Fruit fly (Drosophila melanogaster) whole organism, pupa: ENCODE results near the gene Cap-D2.
A peak's percentile ranks its signal among the peaks of the same experiment; 100 is the strongest.

Experiments used
- CG10348 ChIP-seq: fragments of 200-800 bp; sonication (Bioruptor generic); IDR thresholded peaks from 2 replicates; pipeline ENCODE4 v1.3.6; 2022; ENCODE audit warnings: missing biosample characterization, missing genetic modification characterization
- CG12605 ChIP-seq: fragments of 200-800 bp; sonication (Bioruptor generic); IDR thresholded peaks from 2 replicates; pipeline ENCODE4 v1.3.6; 2022; ENCODE audit warnings: missing biosample characterization, missing genetic modification characterization
- CG13204 ChIP-seq: fragments of 200-800 bp; sonication (Bioruptor generic); optimal IDR thresholded peaks from 2 replicates; lab custom pipeline; 2018; ENCODE audit warnings: missing biosample characterization, mild to moderate bottlenecking, missing genetic modification characterization, moderate library complexity
- CG14655 ChIP-seq: fragments of 200-800 bp; sonication (Bioruptor generic); optimal IDR thresholded peaks from 3 replicates; lab custom pipeline; 2017; ENCODE audit warnings: mild to moderate bottlenecking, missing biosample characterization, missing genetic modification reagents, missing genetic modification characterization
- CG15710 ChIP-seq: fragments of 200-800 bp; sonication (Bioruptor generic); optimal IDR thresholded peaks from 2 replicates; lab custom pipeline; 2018; ENCODE audit warnings: missing biosample characterization, mild to moderate bottlenecking, missing genetic modification characterization, moderate library complexity
- CG17806 ChIP-seq: fragments of 200-800 bp; sonication (Bioruptor generic); optimal IDR thresholded peaks from 2 replicates; lab custom pipeline; 2018; ENCODE audit warnings: missing biosample characterization, mild to moderate bottlenecking, missing genetic modification characterization, moderate library complexity
- CG32121 ChIP-seq: fragments of 200-800 bp; sonication (Bioruptor generic); IDR thresholded peaks from 2 replicates; pipeline ENCODE4 v1.3.6; 2022; ENCODE audit warnings: missing biosample characterization, missing genetic modification characterization
- CG34367 ChIP-seq: fragments of 200-800 bp; sonication (Bioruptor generic); optimal IDR thresholded peaks from 2 replicates; lab custom pipeline; 2018; ENCODE audit warnings: missing biosample characterization, mild to moderate bottlenecking, missing genetic modification characterization
- CG4496 ChIP-seq: fragments of 200-800 bp; sonication (Bioruptor generic); IDR thresholded peaks from 3 replicates; pipeline ENCODE4 v1.3.6; 2022; ENCODE audit warnings: missing biosample characterization, missing genetic modification characterization
- CG8159 ChIP-seq: fragments of 200-800 bp; sonication (Bioruptor generic); optimal IDR thresholded peaks from 3 replicates; lab custom pipeline; 2018; ENCODE audit warnings: missing biosample characterization, mild to moderate bottlenecking, missing genetic modification characterization, moderate library complexity
- CG8301 ChIP-seq: fragments of 200-800 bp; sonication (Bioruptor generic); optimal IDR thresholded peaks from 2 replicates; lab custom pipeline; 2018; ENCODE audit warnings: missing biosample characterization, mild to moderate bottlenecking, missing genetic modification characterization
- CG9948 ChIP-seq: fragments of 200-800 bp; sonication (Bioruptor generic); optimal IDR thresholded peaks from 2 replicates; lab custom pipeline; 2018; ENCODE audit warnings: missing biosample characterization, mild to moderate bottlenecking, missing genetic modification characterization, moderate library complexity
- D1 ChIP-seq: fragments of 200-800 bp; sonication (Bioruptor generic); optimal IDR thresholded peaks from 2 replicates; lab custom pipeline; 2018; ENCODE audit warnings: missing biosample characterization, mild to moderate bottlenecking, missing genetic modification characterization, moderate library complexity
- EcR ChIP-seq: fragments of 200-800 bp; sonication (Bioruptor generic); optimal IDR thresholded peaks from 3 replicates; lab custom pipeline; 2019; ENCODE audit warnings: missing biosample characterization, missing genetic modification characterization, mild to moderate bottlenecking, moderate library complexity, missing genetic modification reagents
- Ets98B ChIP-seq: fragments of 200-800 bp; sonication (Bioruptor generic); IDR thresholded peaks from 2 replicates; pipeline ENCODE4 v1.3.6; 2022; ENCODE audit warnings: missing biosample characterization, missing genetic modification characterization
- Pif1A ChIP-seq: fragments of 200-800 bp; sonication (Bioruptor generic); optimal IDR thresholded peaks from 3 replicates; lab custom pipeline; 2016; ENCODE audit warnings: missing biosample characterization, missing genetic modification characterization
- Pif1B ChIP-seq: fragments of 200-800 bp; sonication (Bioruptor generic); optimal IDR thresholded peaks from 3 replicates; lab custom pipeline; 2016; ENCODE audit warnings: missing biosample characterization, missing genetic modification characterization
- Snoo ChIP-seq: fragments of 200-800 bp; sonication (Bioruptor generic); optimal IDR thresholded peaks from 3 replicates; lab custom pipeline; 2017; ENCODE audit warnings: missing biosample characterization, mild to moderate bottlenecking, missing genetic modification characterization, inconsistent platforms
- fd96Ca ChIP-seq: fragments of 200-800 bp; sonication (Bioruptor generic); IDR thresholded peaks from 3 replicates; pipeline ENCODE4 v1.3.6; 2022; ENCODE audit warnings: missing biosample characterization, missing genetic modification characterization
- gl ChIP-seq: fragments of 200-800 bp; sonication (Bioruptor generic); optimal IDR thresholded peaks from 2 replicates; lab custom pipeline; 2018; ENCODE audit warnings: missing biosample characterization, mild to moderate bottlenecking, missing genetic modification characterization
- rn ChIP-seq: fragments of 200-800 bp; sonication (Bioruptor generic); IDR thresholded peaks from 2 replicates; pipeline ENCODE4 v1.3.6; 2022; ENCODE audit warnings: missing biosample characterization, missing genetic modification characterization

Gene Cap-D2

DNA sequence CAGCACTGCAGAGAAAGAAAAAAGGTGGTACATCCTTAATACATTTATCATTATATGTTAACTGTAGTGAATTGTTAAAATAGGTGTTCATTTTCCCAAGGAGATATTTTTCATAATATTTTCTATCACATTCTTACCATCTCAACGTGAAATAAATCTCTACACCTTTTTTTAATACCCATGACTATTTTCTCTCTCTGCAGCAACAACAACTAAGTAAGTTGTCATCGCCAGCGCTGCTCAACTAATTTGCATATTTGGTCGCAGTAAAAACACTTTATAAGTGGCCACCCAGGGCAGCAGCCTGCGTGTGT, 15.0 kb downstream of the Cap-D2 start:
- no peak for TF ChIP-seq CG32121 (GFP tag; lab: Robert Waterston, UW)
- no peak for TF ChIP-seq fd96Ca (GFP tag; lab: Robert Waterston, UW)
- no peak for TF ChIP-seq D1 (tag; lab: Kevin White, UChicago)
- TF ChIP-seq CG17806 (tag; lab: Kevin White, UChicago), result peak; percentile 60
- TF ChIP-seq EcR (GFP tag; lab: Kevin White, UChicago), result no peak
- no peak for TF ChIP-seq CG13204 (GFP tag; lab: Kevin White, UChicago)
- TF ChIP-seq CG4496, result no peak
- TF ChIP-seq CG34367 (tag; lab: Kevin White, UChicago), result peak; percentile 57
- no peak for TF ChIP-seq gl (tag; lab: Kevin White, UChicago)
- TF ChIP-seq CG14655 (GFP tag; lab: Kevin White, UChicago), result peak; percentile 49
- peak; percentile 57 for TF ChIP-seq CG9948 (tag; lab: Kevin White, UChicago)
- peak; percentile 1 for TF ChIP-seq Pif1B (GFP tag; lab: Kevin White, UChicago)
- TF ChIP-seq CG15710 (tag; lab: Kevin White, UChicago), result peak; percentile 62
- peak; percentile 54 for TF ChIP-seq Pif1A (GFP tag; lab: Kevin White, UChicago)
- peak; percentile 40 for TF ChIP-seq CG8301
- peak; percentile 29 for TF ChIP-seq Ets98B
- TF ChIP-seq CG8159 (tag; lab: Kevin White, UChicago), result peak; percentile 77
- no peak for TF ChIP-seq CG10348
- no peak for TF ChIP-seq CG12605 (GFP tag; lab: Robert Waterston, UW)

DNA sequence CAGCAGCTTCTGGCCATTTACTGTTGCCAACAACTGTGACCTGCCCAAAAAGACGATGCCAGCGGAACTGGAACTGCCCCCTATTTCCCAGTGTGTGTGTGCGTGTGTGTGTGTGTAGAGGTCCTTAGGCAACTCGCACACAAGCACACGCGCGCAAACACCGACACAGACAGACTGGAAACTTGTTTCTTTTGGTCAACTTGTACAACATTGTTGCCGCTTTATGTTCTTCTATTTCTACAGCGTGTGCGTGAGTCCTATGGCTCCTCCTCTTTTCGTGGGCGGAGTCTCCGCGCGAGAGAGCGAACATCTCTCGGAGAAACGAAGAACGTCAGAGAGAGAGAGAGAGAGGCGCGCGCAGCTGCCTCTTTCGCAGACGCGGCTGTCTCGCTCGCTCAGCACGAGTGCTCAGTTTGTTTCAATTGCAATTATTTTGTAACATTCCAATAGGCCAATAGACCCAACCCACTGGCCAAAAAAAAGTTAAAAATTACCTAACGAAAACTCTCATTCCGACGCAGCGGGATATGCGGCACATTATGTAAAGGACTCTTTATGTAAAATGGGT, 15.6 kb downstream of the Cap-D2 start:
- TF ChIP-seq CG4496 (peak; percentile 47; the same call in 1 of the 3 replicates), CG17806 (tag; lab: Kevin White, UChicago) (no peak), fd96Ca (GFP tag; lab: Robert Waterston, UW) (peak; percentile 10; the same call in 1 of the 3 replicates), CG13204 (GFP tag; lab: Kevin White, UChicago) (no peak), CG12605 (GFP tag; lab: Robert Waterston, UW) (no peak), EcR (GFP tag; lab: Kevin White, UChicago) (no peak), rn (GFP tag; lab: Robert Waterston, UW) (no peak), CG14655 (GFP tag; lab: Kevin White, UChicago) (no peak), CG8301 (no peak)

DNA sequence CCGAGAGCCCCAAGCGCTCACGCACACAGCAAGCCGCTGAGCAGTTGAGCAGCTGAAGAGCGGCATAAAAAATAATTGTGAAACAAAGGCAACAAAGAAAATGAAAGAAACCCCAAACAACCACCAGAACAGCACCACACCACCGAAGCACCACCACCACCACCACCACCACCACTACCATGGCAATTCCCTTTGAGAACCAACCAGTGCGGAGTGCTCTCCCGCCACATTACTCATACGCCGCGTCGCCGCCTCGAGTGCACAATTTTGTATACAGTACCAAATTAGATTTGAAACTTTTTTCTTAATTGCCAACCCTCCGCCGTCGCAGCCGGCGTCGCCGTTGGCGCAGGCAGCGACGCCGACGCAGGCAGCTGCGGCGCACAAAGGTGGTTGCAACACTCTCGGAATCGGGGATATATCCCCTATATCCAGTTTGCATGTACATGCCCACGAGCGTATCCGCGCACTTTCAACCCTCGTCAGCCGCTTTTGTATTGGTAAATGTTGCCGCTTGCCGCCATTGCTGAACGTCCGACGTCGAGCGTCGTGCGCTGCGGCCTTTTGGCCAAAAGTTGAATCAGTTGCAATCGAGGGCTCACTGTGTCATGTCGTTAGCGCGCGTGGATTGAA, 16.7 kb downstream of the Cap-D2 start, which contains the start of gene dmrt99B:
Gene dmrt99B (plus strand): TSS at position 583 of the 633 bp plus-strand sequence.
- TF ChIP-seq CG12605 (GFP tag; lab: Robert Waterston, UW) (no peak), CG9948 (tag; lab: Kevin White, UChicago) (no peak), CG10348 (no peak), CG13204 (GFP tag; lab: Kevin White, UChicago) (no peak), CG4496 (no peak)

DNA sequence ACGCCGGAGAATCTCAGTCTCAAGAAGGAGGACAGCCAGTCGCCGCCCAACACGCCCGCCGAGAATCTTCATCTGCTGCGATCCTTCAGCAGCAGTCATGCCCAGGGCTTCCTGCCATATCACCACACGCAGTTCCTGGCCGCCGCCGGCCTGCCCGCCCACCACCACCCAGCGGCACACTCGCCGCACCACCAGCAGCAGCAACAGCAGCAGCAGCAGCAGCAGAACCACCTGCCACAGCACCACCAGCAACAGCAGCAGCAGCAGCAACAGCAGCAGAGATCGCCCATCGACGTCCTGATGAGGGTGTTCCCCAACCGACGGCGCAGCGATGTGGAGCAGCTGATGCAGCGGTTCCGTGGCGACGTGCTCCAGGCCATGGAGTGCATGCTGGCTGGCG, 20.3 kb downstream of the Cap-D2 start:
- TF ChIP-seq Snoo (tag; lab: Kevin White, UChicago) (no peak), D1 (tag; lab: Kevin White, UChicago) (no peak), CG9948 (tag; lab: Kevin White, UChicago) (no peak), CG13204 (GFP tag; lab: Kevin White, UChicago) (no peak), CG17806 (tag; lab: Kevin White, UChicago) (no peak), gl (tag; lab: Kevin White, UChicago) (no peak), CG14655 (GFP tag; lab: Kevin White, UChicago) (no peak), CG12605 (GFP tag; lab: Robert Waterston, UW) (no peak), fd96Ca (GFP tag; lab: Robert Waterston, UW) (no peak), EcR (GFP tag; lab: Kevin White, UChicago) (no peak), CG32121 (GFP tag; lab: Robert Waterston, UW) (no peak), CG4496 (no peak), Pif1A (GFP tag; lab: Kevin White, UChicago) (no peak), Ets98B (no peak), CG34367 (tag; lab: Kevin White, UChicago) (no peak), Pif1B (GFP tag; lab: Kevin White, UChicago) (no peak), rn (GFP tag; lab: Robert Waterston, UW) (no peak)

DNA sequence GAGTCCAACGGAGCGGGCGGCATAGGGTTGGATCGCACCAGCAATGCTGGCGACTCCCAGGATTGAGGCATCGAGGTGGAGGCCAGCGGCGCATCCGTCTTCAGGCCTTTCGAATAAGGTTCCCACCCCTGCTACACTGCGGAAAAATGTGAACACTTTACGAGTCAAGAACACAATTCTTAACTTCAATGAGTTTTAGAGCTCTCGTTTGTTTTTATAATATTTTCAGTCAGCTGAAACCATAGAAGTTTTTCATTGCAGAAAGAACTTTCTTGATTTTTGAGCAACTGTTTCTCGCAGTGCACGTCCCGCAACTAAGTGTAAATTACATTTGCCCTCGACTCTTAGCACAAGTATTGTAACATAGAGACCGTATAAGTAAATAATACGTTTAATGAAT, 20.9 kb downstream of the Cap-D2 start:
- TF ChIP-seq rn (GFP tag; lab: Robert Waterston, UW), result no peak
- TF ChIP-seq CG32121 (GFP tag; lab: Robert Waterston, UW), result no peak
- no peak for TF ChIP-seq gl (tag; lab: Kevin White, UChicago)
- no peak for TF ChIP-seq EcR (GFP tag; lab: Kevin White, UChicago)
- no peak for TF ChIP-seq D1 (tag; lab: Kevin White, UChicago)
- no peak for TF ChIP-seq CG17806 (tag; lab: Kevin White, UChicago)
- TF ChIP-seq Pif1B (GFP tag; lab: Kevin White, UChicago), result no peak
- TF ChIP-seq CG9948 (tag; lab: Kevin White, UChicago), result no peak
- TF ChIP-seq CG8159 (tag; lab: Kevin White, UChicago), result no peak
- TF ChIP-seq CG4496, result no peak

DNA sequence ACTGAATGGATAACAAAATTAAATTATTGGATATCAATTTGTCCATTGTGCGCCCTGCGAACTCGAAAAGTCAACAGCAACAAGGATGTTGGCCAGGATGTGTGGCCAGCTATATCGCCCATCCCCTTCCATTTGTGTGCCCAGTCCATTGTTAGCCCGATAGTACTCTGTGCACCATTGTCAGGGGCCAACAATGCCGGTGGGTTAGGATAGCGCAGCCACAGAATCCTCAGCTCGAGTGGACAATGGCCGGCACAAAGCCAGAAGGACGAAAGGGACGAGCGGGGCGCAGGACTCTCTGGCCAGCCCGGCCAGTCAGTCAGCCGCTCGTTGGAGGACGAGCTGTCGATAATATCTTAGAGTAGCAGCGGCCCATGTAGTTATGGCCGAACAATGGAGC, 22.4 kb downstream of the Cap-D2 start:
- TF ChIP-seq Pif1A (GFP tag; lab: Kevin White, UChicago) (no peak), CG17806 (tag; lab: Kevin White, UChicago) (no peak), CG8159 (tag; lab: Kevin White, UChicago) (no peak), Snoo (tag; lab: Kevin White, UChicago) (no peak), CG13204 (GFP tag; lab: Kevin White, UChicago) (no peak), fd96Ca (GFP tag; lab: Robert Waterston, UW) (no peak)
